Worm (Caenorhabditis elegans) whole organism, L3 larva: ENCODE results near the gene M05D6.5.

Experiments
- ama-1 ChIP-seq: fragments of 150-350 bp; optimal IDR thresholded peaks from 2 replicates; lab custom pipeline; 2018
- egl-5 ChIP-seq: fragments of 150-350 bp; optimal IDR thresholded peaks from 2 replicates; lab custom pipeline; 2017; ENCODE audit warnings: missing biosample characterization, missing genetic modification reagents, missing genetic modification characterization, inconsistent platforms
- elt-1 ChIP-seq: fragments of 150-350 bp; optimal IDR thresholded peaks from 2 replicates; lab custom pipeline; 2014; ENCODE audit warnings: missing biosample characterization, missing genetic modification characterization
- fkh-10 ChIP-seq: sonication (generic microtip); optimal IDR thresholded peaks from 2 replicates; lab custom pipeline; 2017; ENCODE audit warnings: missing biosample characterization, missing genetic modification reagents, missing genetic modification characterization
- hmg-11 ChIP-seq: sonication (generic microtip); optimal IDR thresholded peaks from 2 replicates; lab custom pipeline; 2016; ENCODE audit warnings: missing genetic modification characterization, missing compliant biosample characterization
- lin-15B ChIP-seq: fragments of 150-350 bp; optimal IDR thresholded peaks from 2 replicates; lab custom pipeline; 2014; ENCODE audit warnings: missing biosample characterization, missing genetic modification characterization
- lin-39 ChIP-seq: fragments of 150-350 bp; optimal IDR thresholded peaks from 2 replicates; lab custom pipeline; 2018; ENCODE audit warnings: missing biosample characterization, missing genetic modification reagents, missing genetic modification characterization
- lsy-12 ChIP-seq: sonication (generic microtip); optimal IDR thresholded peaks from 2 replicates; lab custom pipeline; 2016; ENCODE audit warnings: mild to moderate bottlenecking, missing genetic modification characterization, missing compliant biosample characterization
- nhr-11 ChIP-seq: fragments of 150-350 bp; optimal IDR thresholded peaks from 2 replicates; lab custom pipeline; 2014; ENCODE audit warnings: missing biosample characterization, missing genetic modification characterization
- nhr-12 ChIP-seq: fragments of 150-350 bp; optimal IDR thresholded peaks from 2 replicates; lab custom pipeline; 2014; ENCODE audit warnings: missing biosample characterization, missing genetic modification characterization
- nhr-23 ChIP-seq: fragments of 150-350 bp; optimal IDR thresholded peaks from 2 replicates; lab custom pipeline; 2014; ENCODE audit warnings: missing biosample characterization, missing genetic modification reagents, missing genetic modification characterization
- nhr-28 ChIP-seq: fragments of 150-350 bp; optimal IDR thresholded peaks from 2 replicates; lab custom pipeline; 2014; ENCODE audit warnings: missing biosample characterization, missing genetic modification characterization
- nhr-43 ChIP-seq: sonication (generic microtip); optimal IDR thresholded peaks from 2 replicates; lab custom pipeline; 2016; ENCODE audit warnings: mild to moderate bottlenecking, missing genetic modification characterization, missing compliant biosample characterization; ENCODE audit not compliant: poor library complexity, severe bottlenecking
- pha-4 ChIP-seq: fragments of 150-350 bp; optimal IDR thresholded peaks from 2 replicates; lab custom pipeline; 2014; ENCODE audit warnings: missing biosample characterization, missing genetic modification reagents, missing genetic modification characterization
- pqm-1 ChIP-seq: fragments of 150-350 bp; optimal IDR thresholded peaks from 2 replicates; lab custom pipeline; 2017; ENCODE audit warnings: missing biosample characterization, missing genetic modification characterization, inconsistent platforms
- ztf-4 ChIP-seq: fragments of 150-350 bp; optimal IDR thresholded peaks from 2 replicates; lab custom pipeline; 2014; ENCODE audit warnings: missing biosample characterization, missing genetic modification characterization

M05D6.5 gene

ce11 chrII:8435005-8435404 lies 47.0 kb downstream of the M05D6.5 start, which contains the start of gene acp-4:
acp-4 (minus strand) TSS chrII:8435105.
- TF ChIP-seq nhr-11 (tag; lab: Kevin White, UChicago) (no peak), lin-15B (tag; lab: Kevin White, UChicago) (no peak), lsy-12 (tag; lab: Kevin White, UChicago) (no peak), nhr-12 (tag; lab: Kevin White, UChicago) (no peak), elt-1 (tag; lab: Kevin White, UChicago) (no peak), nhr-23 (tag; lab: Kevin White, UChicago) (no peak)

ce11 chrII:8431954-8432353 lies 50.0 kb downstream of the M05D6.5 start, which contains the start of gene acp-2:
acp-2 (minus strand) TSS chrII:8432054.
- TF ChIP-seq fkh-10 (GFP tag; lab: Kevin White, UChicago) (no peak), pha-4 (tag; lab: Kevin White, UChicago) (no peak), lsy-12 (tag; lab: Kevin White, UChicago) (no peak), egl-5 (tag; lab: Kevin White, UChicago) (no peak), hmg-11 (tag; lab: Kevin White, UChicago) (no peak), nhr-28 (no peak), lin-39 (tag; lab: Kevin White, UChicago) (no peak), pqm-1 (no peak), ama-1 (lab: Kevin White, UChicago) (no peak), nhr-43 (tag; lab: Kevin White, UChicago) (no peak), ztf-4 (tag; lab: Kevin White, UChicago) (no peak)
